Fruit fly (Drosophila melanogaster) whole organism, pupa: ENCODE results near the gene hid.

Experiments used
- CG10348 ChIP-seq: fragments of 200-800 bp; sonication (Bioruptor generic); IDR thresholded peaks from 2 replicates; pipeline ENCODE4 v1.3.6; 2022; ENCODE audit warnings: missing biosample characterization, missing genetic modification characterization
- CG12605 ChIP-seq: fragments of 200-800 bp; sonication (Bioruptor generic); IDR thresholded peaks from 2 replicates; pipeline ENCODE4 v1.3.6; 2022; ENCODE audit warnings: missing biosample characterization, missing genetic modification characterization
- CG13204 ChIP-seq: fragments of 200-800 bp; sonication (Bioruptor generic); optimal IDR thresholded peaks from 2 replicates; lab custom pipeline; 2018; ENCODE audit warnings: missing biosample characterization, mild to moderate bottlenecking, missing genetic modification characterization, moderate library complexity
- CG14655 ChIP-seq: fragments of 200-800 bp; sonication (Bioruptor generic); optimal IDR thresholded peaks from 3 replicates; lab custom pipeline; 2017; ENCODE audit warnings: mild to moderate bottlenecking, missing biosample characterization, missing genetic modification reagents, missing genetic modification characterization
- CG15710 ChIP-seq: fragments of 200-800 bp; sonication (Bioruptor generic); optimal IDR thresholded peaks from 2 replicates; lab custom pipeline; 2018; ENCODE audit warnings: missing biosample characterization, mild to moderate bottlenecking, missing genetic modification characterization, moderate library complexity
- CG17806 ChIP-seq: fragments of 200-800 bp; sonication (Bioruptor generic); optimal IDR thresholded peaks from 2 replicates; lab custom pipeline; 2018; ENCODE audit warnings: missing biosample characterization, mild to moderate bottlenecking, missing genetic modification characterization, moderate library complexity
- CG32121 ChIP-seq: fragments of 200-800 bp; sonication (Bioruptor generic); IDR thresholded peaks from 2 replicates; pipeline ENCODE4 v1.3.6; 2022; ENCODE audit warnings: missing biosample characterization, missing genetic modification characterization
- CG34367 ChIP-seq: fragments of 200-800 bp; sonication (Bioruptor generic); optimal IDR thresholded peaks from 2 replicates; lab custom pipeline; 2018; ENCODE audit warnings: missing biosample characterization, mild to moderate bottlenecking, missing genetic modification characterization
- CG4496 ChIP-seq: fragments of 200-800 bp; sonication (Bioruptor generic); IDR thresholded peaks from 3 replicates; pipeline ENCODE4 v1.3.6; 2022; ENCODE audit warnings: missing biosample characterization, missing genetic modification characterization
- CG8159 ChIP-seq: fragments of 200-800 bp; sonication (Bioruptor generic); optimal IDR thresholded peaks from 3 replicates; lab custom pipeline; 2018; ENCODE audit warnings: missing biosample characterization, mild to moderate bottlenecking, missing genetic modification characterization, moderate library complexity
- CG8301 ChIP-seq: fragments of 200-800 bp; sonication (Bioruptor generic); optimal IDR thresholded peaks from 2 replicates; lab custom pipeline; 2018; ENCODE audit warnings: missing biosample characterization, mild to moderate bottlenecking, missing genetic modification characterization
- CG9948 ChIP-seq: fragments of 200-800 bp; sonication (Bioruptor generic); optimal IDR thresholded peaks from 2 replicates; lab custom pipeline; 2018; ENCODE audit warnings: missing biosample characterization, mild to moderate bottlenecking, missing genetic modification characterization, moderate library complexity
- D1 ChIP-seq: fragments of 200-800 bp; sonication (Bioruptor generic); optimal IDR thresholded peaks from 2 replicates; lab custom pipeline; 2018; ENCODE audit warnings: missing biosample characterization, mild to moderate bottlenecking, missing genetic modification characterization, moderate library complexity
- EcR ChIP-seq: fragments of 200-800 bp; sonication (Bioruptor generic); optimal IDR thresholded peaks from 3 replicates; lab custom pipeline; 2019; ENCODE audit warnings: missing biosample characterization, missing genetic modification characterization, mild to moderate bottlenecking, moderate library complexity, missing genetic modification reagents
- Ets98B ChIP-seq: fragments of 200-800 bp; sonication (Bioruptor generic); IDR thresholded peaks from 2 replicates; pipeline ENCODE4 v1.3.6; 2022; ENCODE audit warnings: missing biosample characterization, missing genetic modification characterization
- Pif1A ChIP-seq: fragments of 200-800 bp; sonication (Bioruptor generic); optimal IDR thresholded peaks from 3 replicates; lab custom pipeline; 2016; ENCODE audit warnings: missing biosample characterization, missing genetic modification characterization
- Pif1B ChIP-seq: fragments of 200-800 bp; sonication (Bioruptor generic); optimal IDR thresholded peaks from 3 replicates; lab custom pipeline; 2016; ENCODE audit warnings: missing biosample characterization, missing genetic modification characterization
- Snoo ChIP-seq: fragments of 200-800 bp; sonication (Bioruptor generic); optimal IDR thresholded peaks from 3 replicates; lab custom pipeline; 2017; ENCODE audit warnings: missing biosample characterization, mild to moderate bottlenecking, missing genetic modification characterization, inconsistent platforms
- fd96Ca ChIP-seq: fragments of 200-800 bp; sonication (Bioruptor generic); IDR thresholded peaks from 3 replicates; pipeline ENCODE4 v1.3.6; 2022; ENCODE audit warnings: missing biosample characterization, missing genetic modification characterization
- gl ChIP-seq: fragments of 200-800 bp; sonication (Bioruptor generic); optimal IDR thresholded peaks from 2 replicates; lab custom pipeline; 2018; ENCODE audit warnings: missing biosample characterization, mild to moderate bottlenecking, missing genetic modification characterization
- rn ChIP-seq: fragments of 200-800 bp; sonication (Bioruptor generic); IDR thresholded peaks from 2 replicates; pipeline ENCODE4 v1.3.6; 2022; ENCODE audit warnings: missing biosample characterization, missing genetic modification characterization

hid gene

dm6 chr3L:18191555-18192135 lies 6.2 kb upstream of the hid start:
- peak; percentile 72 for TF ChIP-seq EcR (GFP tag; lab: Kevin White, UChicago)
- TF ChIP-seq CG34367 = no peak

DNA sequence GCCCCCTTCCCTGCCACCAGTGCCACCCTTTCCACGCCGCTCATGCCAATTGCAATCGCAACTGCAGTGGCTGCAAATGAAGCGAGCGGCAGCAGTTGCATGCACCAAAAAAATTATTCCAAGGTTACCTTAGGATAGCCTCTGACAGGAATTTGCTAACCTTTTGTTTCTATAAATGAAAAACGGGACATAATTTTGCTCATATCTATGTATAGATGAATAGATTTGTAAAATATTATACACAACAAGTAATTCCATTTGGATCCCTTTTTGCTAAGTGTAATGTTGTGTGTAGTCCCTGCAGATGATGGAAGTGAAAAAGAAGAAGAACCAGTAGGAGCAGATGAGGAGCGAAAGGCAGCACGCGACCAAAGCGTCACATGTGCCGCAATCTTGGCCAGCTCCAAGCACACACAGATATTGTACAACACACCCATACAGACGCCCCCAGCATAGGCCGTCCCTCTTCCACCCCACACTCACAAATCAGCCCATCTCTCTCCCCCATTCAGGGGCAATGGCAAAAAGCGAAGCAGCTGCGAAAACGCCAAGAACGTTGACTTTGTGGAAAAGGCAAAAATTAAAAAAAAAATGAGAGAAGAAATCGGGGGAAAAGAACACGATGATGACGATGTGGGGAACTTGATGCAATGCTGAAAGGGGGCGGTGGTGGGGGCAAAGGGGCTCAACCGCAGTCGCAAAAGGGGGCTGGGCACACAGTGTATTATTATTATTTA lies 5.2 kb upstream of the hid start:
- peak; percentile 93 for TF ChIP-seq CG15710 (tag; lab: Kevin White, UChicago)
- peak; percentile 97 for TF ChIP-seq CG9948 (tag; lab: Kevin White, UChicago)
- peak; percentile 97 for TF ChIP-seq CG14655
- TF ChIP-seq EcR (GFP tag; lab: Kevin White, UChicago) = peak; percentile 97
- TF ChIP-seq gl (tag; lab: Kevin White, UChicago) = peak; percentile 91
- TF ChIP-seq D1 (tag; lab: Kevin White, UChicago) = peak; percentile 89
- peak; percentile 93 for TF ChIP-seq Pif1A (GFP tag; lab: Kevin White, UChicago)
- TF ChIP-seq CG12605 (GFP tag; lab: Robert Waterston, UW) = peak; percentile 86
- peak; percentile 95 for TF ChIP-seq CG8301 (tag; lab: Kevin White, UChicago)
- TF ChIP-seq Snoo (tag; lab: Kevin White, UChicago) = peak; percentile 94
- TF ChIP-seq CG13204 (GFP tag; lab: Kevin White, UChicago) = peak; percentile 80
- peak; percentile 98 for TF ChIP-seq CG17806 (tag; lab: Kevin White, UChicago)
- TF ChIP-seq CG8159 (tag; lab: Kevin White, UChicago) = peak; percentile 91
- peak; percentile 81 for TF ChIP-seq rn (GFP tag; lab: Robert Waterston, UW)
- TF ChIP-seq CG34367 = peak; percentile 96
- TF ChIP-seq CG4496 (GFP tag; lab: Robert Waterston, UW) = peak; percentile 94
- TF ChIP-seq Ets98B (GFP tag; lab: Robert Waterston, UW) = peak; percentile 89
- TF ChIP-seq Pif1B (GFP tag; lab: Kevin White, UChicago) = peak; percentile 96
- TF ChIP-seq CG32121 (GFP tag; lab: Robert Waterston, UW) = 0 out of 2 replicates have a peak, but pooled peaks have one; percentile 28
- peak; percentile 91 for TF ChIP-seq fd96Ca (GFP tag; lab: Robert Waterston, UW)
- TF ChIP-seq CG10348 (GFP tag; lab: Robert Waterston, UW) = no peak

- TF ChIP-seq EcR (GFP tag; lab: Kevin White, UChicago) (peak; percentile 59), CG12605 (GFP tag; lab: Robert Waterston, UW) (no peak)
Observed at dm6 chr3L:18188473-18189087, 3.1 kb upstream of the hid start.

DNA sequence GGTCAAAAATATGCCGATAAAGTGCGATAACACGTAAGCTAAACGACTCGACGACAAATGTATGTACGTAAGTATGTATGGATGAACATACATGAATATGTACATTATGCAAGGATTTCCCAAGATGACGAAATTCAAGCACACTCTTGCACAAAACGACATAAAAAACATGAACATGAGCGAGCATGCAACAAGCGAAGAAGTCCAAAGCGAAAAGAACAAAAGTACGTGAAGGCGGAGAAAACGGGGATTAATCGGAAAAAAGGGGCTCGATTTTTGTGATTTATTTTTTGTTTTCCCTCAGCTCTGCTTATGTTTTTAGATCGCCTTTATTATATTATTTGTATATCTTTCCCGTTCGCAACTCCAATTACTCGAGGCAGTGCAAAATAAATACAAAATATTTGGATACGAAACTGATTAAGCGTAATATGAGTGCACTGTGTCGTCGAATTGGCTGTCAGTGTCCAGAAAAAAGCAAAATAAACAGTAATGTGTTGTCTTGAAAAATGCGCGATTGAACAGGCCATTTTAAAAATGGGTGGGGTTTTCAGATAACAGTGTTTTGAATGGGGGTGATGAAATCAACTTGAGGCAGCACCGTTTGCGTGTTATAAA lies 2.1 kb upstream of the hid start:
- TF ChIP-seq CG4496 (GFP tag; lab: Robert Waterston, UW) = no peak
- TF ChIP-seq CG8159 (tag; lab: Kevin White, UChicago) = no peak
- no peak for TF ChIP-seq CG8301 (tag; lab: Kevin White, UChicago)
- TF ChIP-seq CG9948 (tag; lab: Kevin White, UChicago) = no peak
- TF ChIP-seq fd96Ca (GFP tag; lab: Robert Waterston, UW) = no peak
- no peak for TF ChIP-seq gl (tag; lab: Kevin White, UChicago)
- no peak for TF ChIP-seq Ets98B (GFP tag; lab: Robert Waterston, UW)
- TF ChIP-seq CG15710 (tag; lab: Kevin White, UChicago) = no peak
- TF ChIP-seq CG32121 (GFP tag; lab: Robert Waterston, UW) = no peak

DNA sequence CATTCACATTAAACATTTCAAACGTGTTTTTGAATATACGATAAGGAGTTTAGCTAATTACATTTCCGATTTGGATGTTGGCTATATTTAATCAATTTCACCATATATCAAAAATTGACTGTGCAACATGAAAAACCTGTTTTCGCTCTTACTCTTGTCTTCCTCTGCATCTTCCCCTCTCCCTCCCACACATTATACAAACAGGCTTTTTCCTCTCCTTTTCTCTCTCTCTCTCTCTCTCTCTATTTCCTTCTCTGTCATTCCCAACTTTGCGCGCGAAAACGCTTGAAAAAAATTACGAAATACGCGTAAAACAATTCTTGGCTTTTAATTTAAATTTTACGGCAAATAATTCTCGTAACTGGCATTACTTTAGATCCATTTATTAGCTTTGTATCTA lies 1.3 kb upstream of the hid start:
- TF ChIP-seq CG13204 (GFP tag; lab: Kevin White, UChicago) = no peak
- no peak for TF ChIP-seq Ets98B (GFP tag; lab: Robert Waterston, UW)
- TF ChIP-seq EcR (GFP tag; lab: Kevin White, UChicago) = peak; percentile 22
- TF ChIP-seq CG17806 (tag; lab: Kevin White, UChicago) = no peak
- TF ChIP-seq CG34367 = no peak

dm6 chr3L:18186313-18186625 lies 828 bp upstream of the hid start:
- TF ChIP-seq Ets98B (GFP tag; lab: Robert Waterston, UW) (no peak), CG13204 (GFP tag; lab: Kevin White, UChicago) (no peak), CG10348 (GFP tag; lab: Robert Waterston, UW) (no peak), CG15710 (tag; lab: Kevin White, UChicago) (no peak), CG32121 (GFP tag; lab: Robert Waterston, UW) (no peak), CG17806 (tag; lab: Kevin White, UChicago) (no peak), Pif1A (GFP tag; lab: Kevin White, UChicago) (no peak), CG12605 (GFP tag; lab: Robert Waterston, UW) (no peak), D1 (tag; lab: Kevin White, UChicago) (no peak)
